Fruit fly (Drosophila melanogaster) whole organism, embryonic: ENCODE data around the gene shv.

Experiments
- CG10267 ChIP-seq: fragments of 200-800 bp; sonication (Bioruptor generic); optimal IDR thresholded peaks from 2 replicates; lab custom pipeline; 2018; ENCODE audit warnings: missing biosample characterization, mild to moderate bottlenecking, missing genetic modification characterization, moderate library complexity
- CG11398 ChIP-seq: fragments of 200-800 bp; sonication (Bioruptor generic); optimal IDR thresholded peaks from 2 replicates; lab custom pipeline; 2016; ENCODE audit warnings: missing biosample characterization, missing genetic modification characterization
- CG12236 ChIP-seq: fragments of 200-800 bp; sonication (Bioruptor generic); optimal IDR thresholded peaks from 2 replicates; lab custom pipeline; 2016; ENCODE audit warnings: missing biosample characterization, missing genetic modification characterization
- CG13624 ChIP-seq: fragments of 200-800 bp; sonication (Bioruptor generic); optimal IDR thresholded peaks from 2 replicates; lab custom pipeline; 2016; ENCODE audit warnings: missing biosample characterization, missing genetic modification characterization
- CG14050 ChIP-seq: fragments of 200-800 bp; sonication (Bioruptor generic); IDR thresholded peaks from 3 replicates; pipeline ENCODE4 v1.3.6; 2022; ENCODE audit warnings: missing biosample characterization, missing genetic modification characterization
- CG14710 ChIP-seq: fragments of 200-800 bp; sonication (Bioruptor generic); optimal IDR thresholded peaks from 3 replicates; lab custom pipeline; 2019; ENCODE audit warnings: missing biosample characterization, mild to moderate bottlenecking, missing genetic modification characterization, moderate library complexity
- CG15601 ChIP-seq: fragments of 200-800 bp; sonication (Bioruptor generic); optimal IDR thresholded peaks from 3 replicates; lab custom pipeline; 2019; ENCODE audit warnings: missing biosample characterization, mild to moderate bottlenecking, missing genetic modification characterization, moderate library complexity
- CG17829 ChIP-seq: fragments of 200-800 bp; optimal IDR thresholded peaks from 2 replicates; lab custom pipeline; 2019; ENCODE audit warnings: missing biosample characterization, mild to moderate bottlenecking, missing genetic modification characterization, moderate library complexity
- CG1792 ChIP-seq: fragments of 200-800 bp; sonication (Bioruptor generic); optimal IDR thresholded peaks from 2 replicates; lab custom pipeline; 2016; ENCODE audit warnings: missing biosample characterization, missing genetic modification characterization
- CG2678 ChIP-seq: fragments of 200-800 bp; sonication (Bioruptor generic); optimal IDR thresholded peaks from 3 replicates; lab custom pipeline; 2019; ENCODE audit warnings: missing biosample characterization, mild to moderate bottlenecking, missing genetic modification characterization, moderate library complexity
- CG3281 ChIP-seq: fragments of 200-800 bp; sonication (Bioruptor generic); optimal IDR thresholded peaks from 3 replicates; lab custom pipeline; 2017; ENCODE audit warnings: missing biosample characterization, mild to moderate bottlenecking, missing genetic modification characterization
- CG4820 ChIP-seq: fragments of 200-800 bp; sonication (Bioruptor generic); optimal IDR thresholded peaks from 3 replicates; lab custom pipeline; 2016; ENCODE audit warnings: missing biosample characterization, missing genetic modification characterization
- CG4854 ChIP-seq: fragments of 200-800 bp; sonication (Bioruptor generic); optimal IDR thresholded peaks from 2 replicates; lab custom pipeline; 2016; ENCODE audit warnings: missing biosample characterization, missing genetic modification characterization, inconsistent platforms
- CG5180 ChIP-seq: fragments of 200-800 bp; sonication (Bioruptor generic); optimal IDR thresholded peaks from 3 replicates; lab custom pipeline; 2017; ENCODE audit warnings: missing biosample characterization, missing genetic modification characterization, mild to moderate bottlenecking, moderate library complexity, missing genetic modification reagents
- CG5953 ChIP-seq: fragments of 200-800 bp; sonication (Bioruptor generic); IDR thresholded peaks from 2 replicates; pipeline ENCODE4 v1.3.6; 2022; ENCODE audit warnings: missing biosample characterization, missing genetic modification characterization
- CG6654 ChIP-seq: fragments of 200-800 bp; sonication (Bioruptor generic); optimal IDR thresholded peaks from 2 replicates; lab custom pipeline; 2017; ENCODE audit warnings: missing biosample characterization, mild to moderate bottlenecking, missing genetic modification characterization
- CG7556 ChIP-seq: fragments of 200-800 bp; sonication (Bioruptor generic); optimal IDR thresholded peaks from 2 replicates; lab custom pipeline; 2017; ENCODE audit warnings: missing biosample characterization, mild to moderate bottlenecking, missing genetic modification characterization
- CG8924 ChIP-seq: fragments of 200-800 bp; optimal IDR thresholded peaks from 3 replicates; lab custom pipeline; 2019; ENCODE audit warnings: missing biosample characterization, mild to moderate bottlenecking, missing genetic modification characterization, moderate library complexity
- CG9876 ChIP-seq: fragments of 200-800 bp; sonication (Bioruptor generic); optimal IDR thresholded peaks from 2 replicates; lab custom pipeline; 2016; ENCODE audit warnings: missing biosample characterization, missing genetic modification characterization
- CTCF ChIP-seq: fragments of 200-800 bp; sonication (Bioruptor generic); optimal IDR thresholded peaks from 2 replicates; lab custom pipeline; 2017; ENCODE audit warnings: missing biosample characterization, mild to moderate bottlenecking, missing genetic modification characterization, moderate library complexity
- CoRest ChIP-seq: fragments of 200-800 bp; sonication (Bioruptor generic); optimal IDR thresholded peaks from 3 replicates; lab custom pipeline; 2018; ENCODE audit warnings: missing biosample characterization, mild to moderate bottlenecking, missing genetic modification characterization, moderate library complexity
- D19B ChIP-seq: fragments of 200-800 bp; sonication (Bioruptor generic); optimal IDR thresholded peaks from 2 replicates; lab custom pipeline; 2017; ENCODE audit warnings: missing biosample characterization, mild to moderate bottlenecking, missing genetic modification characterization
- Eip74EF ChIP-seq, 2 experiments: fragments of 200-800 bp in 1 of 2; fragments of >200 bp in 1 of 2; sonication (Bioruptor generic) in 1 of 2; optimal IDR thresholded peaks; 2 replicates each; lab custom pipeline; 2017 to 2019; ENCODE audit warnings: missing biosample characterization in 2 of 2, missing genetic modification characterization in 2 of 2, mild to moderate bottlenecking in 1 of 2, moderate library complexity in 1 of 2
- Fer3 ChIP-seq: fragments of 200-800 bp; sonication (Bioruptor generic); optimal IDR thresholded peaks from 2 replicates; lab custom pipeline; 2018; ENCODE audit warnings: missing biosample characterization, mild to moderate bottlenecking, missing genetic modification characterization, moderate library complexity
- Gug ChIP-seq: fragments of 200-800 bp; sonication (Bioruptor generic); IDR thresholded peaks from 4 replicates; pipeline ENCODE4 v1.3.6; 2022; ENCODE audit warnings: missing biosample characterization, missing genetic modification characterization
- HLH54F ChIP-seq: fragments of 200-800 bp; sonication (Bioruptor generic); optimal IDR thresholded peaks from 3 replicates; lab custom pipeline; 2016; ENCODE audit warnings: missing biosample characterization, missing genetic modification characterization
- NC2β ChIP-seq: fragments of 200-800 bp; sonication (Bioruptor generic); optimal IDR thresholded peaks from 2 replicates; lab custom pipeline; 2016; ENCODE audit warnings: missing biosample characterization, missing genetic modification characterization
- Nf-YA ChIP-seq: fragments of 200-800 bp; sonication (Bioruptor generic); IDR thresholded peaks from 2 replicates; pipeline ENCODE4 v1.3.6; 2022; ENCODE audit warnings: missing biosample characterization, missing genetic modification characterization
- Poxn ChIP-seq: fragments of 200-800 bp; sonication (Bioruptor generic); IDR thresholded peaks from 2 replicates; pipeline ENCODE4 v1.3.6; 2022; ENCODE audit warnings: missing biosample characterization, missing genetic modification characterization
- Ravus ChIP-seq: fragments of 200-800 bp; sonication (Bioruptor generic); IDR thresholded peaks from 2 replicates; pipeline ENCODE4 v1.3.6; 2022; ENCODE audit warnings: missing biosample characterization, missing genetic modification characterization
- Spps ChIP-seq: fragments of 200-800 bp; sonication (Bioruptor generic); optimal IDR thresholded peaks from 2 replicates; lab custom pipeline; 2018; ENCODE audit warnings: missing biosample characterization, mild to moderate bottlenecking, missing genetic modification characterization
- YL-1 ChIP-seq: fragments of 200-800 bp; sonication (Bioruptor generic); optimal IDR thresholded peaks from 3 replicates; lab custom pipeline; 2017; ENCODE audit warnings: missing biosample characterization, mild to moderate bottlenecking, missing genetic modification characterization
- ac ChIP-seq: fragments of 200-800 bp; sonication (Bioruptor generic); optimal IDR thresholded peaks from 3 replicates; lab custom pipeline; 2017; ENCODE audit warnings: missing biosample characterization, mild to moderate bottlenecking, missing genetic modification characterization
- al ChIP-seq: fragments of 200-800 bp; sonication (Bioruptor generic); IDR thresholded peaks from 2 replicates; pipeline ENCODE4 v1.3.6; 2022; ENCODE audit warnings: missing biosample characterization, missing genetic modification characterization
- ase ChIP-seq: fragments of 200-800 bp; sonication (Bioruptor generic); IDR thresholded peaks from 3 replicates; pipeline ENCODE4 v1.3.6; 2022; ENCODE audit warnings: missing biosample characterization, missing genetic modification characterization
- btn ChIP-seq: fragments of 200-800 bp; sonication (Bioruptor generic); optimal IDR thresholded peaks from 2 replicates; lab custom pipeline; 2016; ENCODE audit warnings: missing biosample characterization, missing genetic modification characterization
- chn ChIP-seq: fragments of 200-800 bp; sonication (Bioruptor generic); optimal IDR thresholded peaks from 2 replicates; lab custom pipeline; 2016; ENCODE audit warnings: missing biosample characterization, missing genetic modification characterization
- crc ChIP-seq: fragments of 200-800 bp; sonication (Bioruptor generic); optimal IDR thresholded peaks from 2 replicates; lab custom pipeline; 2016; ENCODE audit warnings: missing biosample characterization, missing genetic modification characterization
- en ChIP-seq: fragments of 200-800 bp; sonication (Bioruptor generic); optimal IDR thresholded peaks from 2 replicates; lab custom pipeline; 2016; ENCODE audit warnings: missing biosample characterization, missing genetic modification characterization
- eve ChIP-seq, 2 experiments: fragments of >200 bp; optimal IDR thresholded peaks; 2 replicates each; lab custom pipeline; 2017; ENCODE audit warnings: missing biosample characterization in 2 of 2, missing genetic modification characterization in 2 of 2
- exex ChIP-seq: fragments of 200-800 bp; sonication (Bioruptor generic); optimal IDR thresholded peaks from 4 replicates; lab custom pipeline; 2018; ENCODE audit warnings: missing biosample characterization, mild to moderate bottlenecking, missing genetic modification characterization, moderate library complexity
- gem ChIP-seq: fragments of 200-800 bp; sonication (Bioruptor generic); optimal IDR thresholded peaks from 2 replicates; lab custom pipeline; 2019; ENCODE audit warnings: missing biosample characterization, mild to moderate bottlenecking, missing genetic modification characterization, moderate library complexity
- gt ChIP-seq: fragments of 200-800 bp; sonication (Bioruptor generic); IDR thresholded peaks from 2 replicates; pipeline ENCODE4 v1.3.6; 2022; ENCODE audit warnings: missing biosample characterization, missing genetic modification characterization
- hth ChIP-seq: fragments of >200 bp; optimal IDR thresholded peaks from 2 replicates; lab custom pipeline; 2017; ENCODE audit warnings: inconsistent platforms
- ken ChIP-seq: fragments of 200-800 bp; sonication (Bioruptor generic); IDR thresholded peaks from 3 replicates; pipeline ENCODE4 v1.3.6; 2022; ENCODE audit warnings: missing biosample characterization, missing genetic modification characterization
- lilli ChIP-seq: fragments of 200-800 bp; sonication (Bioruptor generic); optimal IDR thresholded peaks from 3 replicates; lab custom pipeline; 2016; ENCODE audit warnings: missing biosample characterization, missing genetic modification characterization
- nom ChIP-seq: fragments of 200-800 bp; sonication (Bioruptor generic); optimal IDR thresholded peaks from 2 replicates; lab custom pipeline; 2017; ENCODE audit warnings: missing biosample characterization, missing genetic modification characterization, mild to moderate bottlenecking, moderate library complexity, missing genetic modification reagents
- phol ChIP-seq: fragments of 200-800 bp; sonication (Bioruptor generic); optimal IDR thresholded peaks from 3 replicates; lab custom pipeline; 2018; ENCODE audit warnings: missing biosample characterization, mild to moderate bottlenecking, missing genetic modification characterization, moderate library complexity
- row ChIP-seq: fragments of 200-800 bp; sonication (Bioruptor generic); IDR thresholded peaks from 3 replicates; pipeline ENCODE4 v1.3.6; 2022; ENCODE audit warnings: missing biosample characterization, missing genetic modification characterization
- schlank ChIP-seq: fragments of 200-800 bp; sonication (Bioruptor generic); optimal IDR thresholded peaks from 2 replicates; lab custom pipeline; 2018; ENCODE audit warnings: missing biosample characterization, mild to moderate bottlenecking, missing genetic modification characterization
- sima ChIP-seq: fragments of 200-800 bp; sonication (Bioruptor generic); optimal IDR thresholded peaks from 2 replicates; lab custom pipeline; 2016; ENCODE audit warnings: missing biosample characterization, missing genetic modification characterization
- stwl ChIP-seq: fragments of 200-800 bp; sonication (Bioruptor generic); optimal IDR thresholded peaks from 3 replicates; lab custom pipeline; 2018; ENCODE audit warnings: missing biosample characterization, mild to moderate bottlenecking, missing genetic modification characterization, moderate library complexity
- sug ChIP-seq: fragments of 200-800 bp; optimal IDR thresholded peaks from 2 replicates; lab custom pipeline; 2019; ENCODE audit warnings: missing biosample characterization, mild to moderate bottlenecking, missing genetic modification characterization, moderate library complexity

Gene shv

dm6 chr2L:439339-439738 is 13.6 kb upstream of the shv start (continued):
- no peak for TF ChIP-seq exex (tag; lab: Kevin White, UChicago)
- TF ChIP-seq CG10267 = peak; percentile 31
- TF ChIP-seq gem (tag; lab: Kevin White, UChicago) = peak; percentile 29
- TF ChIP-seq HLH54F = no peak
- TF ChIP-seq sima (GFP tag; lab: Kevin White, UChicago) = no peak
- TF ChIP-seq CG7556 (GFP tag; lab: Kevin White, UChicago) = no peak
- peak; percentile 12; the same call in 1 of the 3 replicates for TF ChIP-seq row (GFP tag; lab: Robert Waterston, UW)
- TF ChIP-seq al = no peak
- TF ChIP-seq Spps = peak; percentile 15
- TF ChIP-seq eve (GFP tag; optimal IDR thresholded peaks at IDR 0.05; lab: Kevin White, UChicago) = no peak
- TF ChIP-seq phol (tag; lab: Kevin White, UChicago) = peak; percentile 22
- no peak for TF ChIP-seq gt
- TF ChIP-seq Nf-YA (GFP tag; lab: Robert Waterston, UW) = no peak
- TF ChIP-seq Ravus = no peak
- no peak for TF ChIP-seq CG11398 (GFP tag; lab: Kevin White, UChicago)
- no peak for TF ChIP-seq YL-1 (GFP tag; lab: Kevin White, UChicago)
- TF ChIP-seq CG4820 (GFP tag; lab: Kevin White, UChicago) = no peak
- peak; percentile 6 for TF ChIP-seq CG15601 (tag; lab: Kevin White, UChicago)
- no peak for TF ChIP-seq lilli
- no peak for TF ChIP-seq CG1792 (GFP tag; lab: Kevin White, UChicago)
- TF ChIP-seq CoRest (tag; lab: Kevin White, UChicago) = no peak
- no peak for TF ChIP-seq CG4854
- TF ChIP-seq chn = no peak
- no peak for TF ChIP-seq en (GFP tag; lab: Kevin White, UChicago)
- no peak for TF ChIP-seq CG8924 (tag; lab: Kevin White, UChicago)
- no peak for TF ChIP-seq Fer3
- no peak for TF ChIP-seq CG12236 (GFP tag; lab: Kevin White, UChicago)
- TF ChIP-seq CG6654 (GFP tag; lab: Kevin White, UChicago) = no peak
- no peak for TF ChIP-seq CG3281 (GFP tag; lab: Kevin White, UChicago)
- no peak for TF ChIP-seq ac
- no peak for TF ChIP-seq CG5180 (GFP tag; lab: Kevin White, UChicago)
- no peak for TF ChIP-seq sug
- TF ChIP-seq hth (lab: Kevin White, UChicago) = no peak
- no peak for TF ChIP-seq stwl (tag; lab: Kevin White, UChicago)
- no peak for TF ChIP-seq Poxn (GFP tag; lab: Robert Waterston, UW)
- TF ChIP-seq CG5953 (GFP tag; lab: Robert Waterston, UW) = no peak
- peak; percentile 71 for TF ChIP-seq nom (GFP tag; lab: Kevin White, UChicago)
- peak; percentile 17 for TF ChIP-seq CG14710
- TF ChIP-seq CG9876 (GFP tag; lab: Kevin White, UChicago) = no peak
- no peak for TF ChIP-seq ase
- TF ChIP-seq CTCF (GFP tag; lab: Kevin White, UChicago) = no peak
- TF ChIP-seq Eip74EF (GFP tag; optimal IDR thresholded peaks at IDR 0.05; lab: Kevin White, UChicago) = no peak
- no peak for TF ChIP-seq crc (GFP tag; lab: Kevin White, UChicago)
- TF ChIP-seq NC2β (GFP tag; lab: Kevin White, UChicago) = no peak
- TF ChIP-seq CG14050 (GFP tag; lab: Robert Waterston, UW) = no peak
- TF ChIP-seq ken (GFP tag; lab: Robert Waterston, UW) = no peak
- no peak for TF ChIP-seq CG2678
- no peak for TF ChIP-seq D19B (GFP tag; lab: Kevin White, UChicago)
- TF ChIP-seq CG13624 (GFP tag; lab: Kevin White, UChicago) = no peak
- TF ChIP-seq btn (GFP tag; lab: Kevin White, UChicago) = no peak
- TF ChIP-seq CG17829 = peak; percentile 22
- no peak for TF ChIP-seq Gug (GFP tag; lab: Robert Waterston, UW)
- TF ChIP-seq schlank (tag; lab: Kevin White, UChicago) = no peak
